Fruit fly (Drosophila melanogaster): ENCODE measurements around the gene CG32263.

CG32263 gene

DNA sequence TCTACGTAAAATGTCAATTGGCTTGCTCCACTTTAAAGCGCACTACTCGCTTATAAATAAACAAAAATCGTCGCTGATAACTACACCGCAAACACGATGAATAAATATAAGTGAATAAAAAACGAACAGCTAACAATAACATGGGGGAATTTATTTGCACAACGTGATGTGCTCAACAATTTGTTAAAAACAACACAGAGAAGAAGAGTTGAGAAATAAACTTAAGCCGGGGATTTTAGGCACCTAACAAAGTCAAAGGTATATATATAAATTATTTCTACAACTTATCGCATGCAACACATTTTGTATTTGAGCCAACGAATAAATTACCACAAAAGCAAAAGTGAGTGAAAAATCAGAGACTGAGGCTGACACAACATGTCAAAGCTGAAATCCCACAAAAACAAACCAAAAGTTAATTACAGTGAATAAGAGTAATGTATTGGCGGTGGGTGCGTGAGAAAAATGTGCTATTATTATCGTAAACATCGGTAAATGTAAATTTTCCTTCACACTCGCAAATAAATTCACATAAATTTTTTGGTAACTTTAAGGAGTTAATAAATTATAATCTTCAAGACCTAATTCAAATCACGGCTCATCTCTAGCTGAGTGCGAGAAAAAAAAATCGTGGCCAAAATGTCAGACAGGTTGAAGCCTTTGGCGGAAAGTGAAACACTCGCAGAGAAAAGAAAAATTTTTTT, 38.5 kb downstream of the CG32263 start (continued):
- no peak for TF ChIP-seq hkb (optimal IDR thresholded peaks at IDR 0.05)
- peak; percentile 44 for TF ChIP-seq hkb (GFP tag; IDR thresholded peaks at IDR 0.05)
- TF ChIP-seq corto (GFP tag; optimal IDR thresholded peaks at IDR 0.05) = no peak

- TF ChIP-seq lilli (GFP tag; optimal IDR thresholded peaks at IDR 0.05) (peak; percentile 64), prd (optimal IDR thresholded peaks at IDR 0.05) (no peak), prd (GFP tag; IDR thresholded peaks at IDR 0.05) (peak; percentile 83), gsb-n (tag; optimal IDR thresholded peaks at IDR 0.05) (peak; percentile 30), H2.0 (GFP tag; IDR thresholded peaks at IDR 0.05) (peak; percentile 78), ci (GFP tag; IDR thresholded peaks at IDR 0.05) (peak; percentile 70; the same call in 2 of the 3 replicates), Atf6 (GFP tag; IDR thresholded peaks at IDR 0.05) (peak; percentile 91), Deaf1 (tag; optimal IDR thresholded peaks at IDR 0.05) (peak; percentile 50), Ptx1 (GFP tag; IDR thresholded peaks at IDR 0.05) (peak; percentile 91), nerfin-1 (tag; optimal IDR thresholded peaks at IDR 0.05) (peak; percentile 6), cwo (GFP tag; optimal IDR thresholded peaks at IDR 0.05) (no peak), CG30020 (tag; optimal IDR thresholded peaks at IDR 0.05) (peak; percentile 5), lola (GFP tag; optimal IDR thresholded peaks at IDR 0.05) (peak in 1 of 3 experiments; percentile 4), esg (GFP tag; conservative IDR thresholded peaks at IDR 0.05) (peak; percentile 69), unpg (GFP tag; optimal IDR thresholded peaks at IDR 0.05) (peak; percentile 79), z (GFP tag; IDR thresholded peaks at IDR 0.05) (no peak), CG6175 (GFP tag; IDR thresholded peaks at IDR 0.05) (peak; percentile 47; the same call in 1 of the 3 replicates), ap (GFP tag; IDR thresholded peaks at IDR 0.05) (peak; percentile 73), CG12769 (tag; optimal IDR thresholded peaks at IDR 0.05) (no peak), zfh1 (GFP tag; IDR thresholded peaks at IDR 0.05) (peak; percentile 72; the same call in 2 of the 3 replicates), CG1647 (GFP tag; optimal IDR thresholded peaks at IDR 0.05) (no peak), bcd (GFP tag; optimal IDR thresholded peaks at IDR 0.05) (peak; percentile 59), PHDP (tag; optimal IDR thresholded peaks at IDR 0.05) (peak; percentile 87), Sox100B (GFP tag; optimal IDR thresholded peaks at IDR 0.05) (peak; percentile 53), CG16815 (GFP tag; optimal IDR thresholded peaks at IDR 0.05) (peak; percentile 23), ATbp (GFP tag; optimal IDR thresholded peaks at IDR 0.05) (peak; percentile 47), bigmax (GFP tag; optimal IDR thresholded peaks at IDR 0.05) (no peak), CG2199 (GFP tag; IDR thresholded peaks at IDR 0.05) (no peak), Dip2 (GFP tag; IDR thresholded peaks at IDR 0.05) (no peak), Aef1 (GFP tag; IDR thresholded peaks at IDR 0.05) (peak; percentile 90), CG15011 (GFP tag; optimal IDR thresholded peaks at IDR 0.05) (peak; percentile 54), GATAe (GFP tag; conservative IDR thresholded peaks at IDR 0.05) (peak; percentile 27; the same call in 1 of the 2 replicates), stwl (tag; optimal IDR thresholded peaks at IDR 0.05) (no peak), chinmo (GFP tag; IDR thresholded peaks at IDR 0.05; ENCODE audit: partially characterized antibody) (peak; percentile 98), ssp (GFP tag; IDR thresholded peaks at IDR 0.05) (peak; percentile 59), CG32767 (GFP tag; IDR thresholded peaks at IDR 0.05) (peak; percentile 75), CG11398 (GFP tag; optimal IDR thresholded peaks at IDR 0.05) (no peak), CG3847 (GFP tag; IDR thresholded peaks at IDR 0.05) (peak; percentile 81), HLH3B (GFP tag; IDR thresholded peaks at IDR 0.05) (peak; percentile 81), CG13424 (tag; optimal IDR thresholded peaks at IDR 0.05) (peak; percentile 82), Doc2 (GFP tag; IDR thresholded peaks at IDR 0.05) (peak; percentile 24; the same call in 1 of the 2 replicates), chm (GFP tag; IDR thresholded peaks at IDR 0.05) (no peak), CG43689 (GFP tag; IDR thresholded peaks at IDR 0.05) (peak; percentile 54; the same call in 1 of the 2 replicates), run (tag; optimal IDR thresholded peaks at IDR 0.05) (peak; percentile 55), hth (optimal IDR thresholded peaks at IDR 0.05) (no peak)
These were observed 39.4 kb downstream of the CG32263 start for dm6 chr3L:3771406-3771935.

Measured in whole organism, embryonic.